Fruit fly (Drosophila melanogaster) whole organism, embryonic: ENCODE measurements around the gene ash1.

Experiments
- B-H1 ChIP-seq: fragments of 200-800 bp; sonication (Bioruptor generic); IDR thresholded peaks from 3 replicates; pipeline ENCODE4 v1.3.6; 2022; ENCODE audit warnings: missing biosample characterization, missing genetic modification characterization
- B-H2 ChIP-seq: fragments of 200-800 bp; sonication (Bioruptor generic); optimal IDR thresholded peaks from 2 replicates; lab custom pipeline; 2018; ENCODE audit warnings: missing biosample characterization, mild to moderate bottlenecking, missing genetic modification characterization
- C15 ChIP-seq: fragments of 200-800 bp; sonication (Bioruptor generic); IDR thresholded peaks from 3 replicates; pipeline ENCODE4 v1.3.6; 2022; ENCODE audit warnings: missing biosample characterization, missing genetic modification characterization
- CG10321 ChIP-seq: fragments of 200-800 bp; sonication (Bioruptor generic); IDR thresholded peaks from 2 replicates; pipeline ENCODE4 v1.3.6; 2022; ENCODE audit warnings: missing biosample characterization, missing genetic modification characterization
- CG11093 ChIP-seq: fragments of 200-800 bp; sonication (Bioruptor generic); IDR thresholded peaks from 3 replicates; pipeline ENCODE4 v1.3.6; 2022; ENCODE audit warnings: missing biosample characterization, missing genetic modification characterization
- CG12071 ChIP-seq: fragments of 200-800 bp; sonication (Bioruptor generic); optimal IDR thresholded peaks from 3 replicates; lab custom pipeline; 2018; ENCODE audit warnings: missing biosample characterization, mild to moderate bottlenecking, missing genetic modification characterization
- CG12104 ChIP-seq: fragments of 200-800 bp; sonication (Bioruptor generic); optimal IDR thresholded peaks from 3 replicates; lab custom pipeline; 2016; ENCODE audit warnings: missing biosample characterization, missing genetic modification characterization
- CG13624 ChIP-seq: fragments of 200-800 bp; sonication (Bioruptor generic); optimal IDR thresholded peaks from 2 replicates; lab custom pipeline; 2016; ENCODE audit warnings: missing biosample characterization, missing genetic modification characterization
- CG13894 ChIP-seq: fragments of 200-800 bp; sonication (Bioruptor generic); optimal IDR thresholded peaks from 3 replicates; lab custom pipeline; 2018; ENCODE audit warnings: missing biosample characterization, mild to moderate bottlenecking, missing genetic modification characterization, moderate library complexity
- CG15514 ChIP-seq: fragments of 200-800 bp; sonication (Bioruptor generic); optimal IDR thresholded peaks from 3 replicates; lab custom pipeline; 2017; ENCODE audit warnings: missing biosample characterization, missing genetic modification characterization, mild to moderate bottlenecking, moderate library complexity, missing genetic modification reagents
- CG15601 ChIP-seq: fragments of 200-800 bp; sonication (Bioruptor generic); optimal IDR thresholded peaks from 3 replicates; lab custom pipeline; 2019; ENCODE audit warnings: missing biosample characterization, mild to moderate bottlenecking, missing genetic modification characterization, moderate library complexity
- CG15696 ChIP-seq: fragments of 200-800 bp; sonication (Bioruptor generic); optimal IDR thresholded peaks from 2 replicates; lab custom pipeline; 2019; ENCODE audit warnings: missing biosample characterization, mild to moderate bottlenecking, missing genetic modification characterization, moderate library complexity
- CG3065 ChIP-seq: fragments of 200-800 bp; sonication (Bioruptor generic); optimal IDR thresholded peaks from 2 replicates; lab custom pipeline; 2016; ENCODE audit warnings: missing biosample characterization, missing genetic modification characterization
- CG31365 ChIP-seq: fragments of 200-800 bp; sonication (Bioruptor generic); optimal IDR thresholded peaks from 2 replicates; lab custom pipeline; 2018; ENCODE audit warnings: missing biosample characterization, mild to moderate bottlenecking, missing genetic modification characterization
- CG3407 ChIP-seq: fragments of 200-800 bp; sonication (Bioruptor generic); optimal IDR thresholded peaks from 2 replicates; lab custom pipeline; 2018; ENCODE audit warnings: missing biosample characterization, mild to moderate bottlenecking, missing genetic modification characterization
- CG4730 ChIP-seq: fragments of 200-800 bp; sonication (Bioruptor generic); IDR thresholded peaks from 2 replicates; pipeline ENCODE4 v1.3.6; 2022; ENCODE audit warnings: missing biosample characterization, missing genetic modification characterization
- CG6683 ChIP-seq: fragments of 200-800 bp; sonication (Bioruptor generic); optimal IDR thresholded peaks from 2 replicates; lab custom pipeline; 2017; ENCODE audit warnings: missing biosample characterization, mild to moderate bottlenecking, missing genetic modification characterization, missing genetic modification reagents
- CG7963 ChIP-seq: fragments of 200-800 bp; sonication (Bioruptor generic); IDR thresholded peaks from 3 replicates; pipeline ENCODE4 v1.3.6; 2022; ENCODE audit warnings: missing biosample characterization, missing genetic modification characterization; ENCODE audit not compliant: partially characterized antibody
- CG8765 ChIP-seq: fragments of 200-800 bp; sonication (Bioruptor generic); IDR thresholded peaks from 2 replicates; pipeline ENCODE4 v1.3.6; 2022; ENCODE audit warnings: missing biosample characterization, missing genetic modification characterization
- CG9876 ChIP-seq: fragments of 200-800 bp; sonication (Bioruptor generic); optimal IDR thresholded peaks from 2 replicates; lab custom pipeline; 2016; ENCODE audit warnings: missing biosample characterization, missing genetic modification characterization
- Ets97D ChIP-seq: fragments of 200-800 bp; sonication (Bioruptor generic); optimal IDR thresholded peaks from 3 replicates; lab custom pipeline; 2016; ENCODE audit warnings: missing biosample characterization, missing genetic modification characterization
- Gug ChIP-seq: fragments of 200-800 bp; sonication (Bioruptor generic); IDR thresholded peaks from 4 replicates; pipeline ENCODE4 v1.3.6; 2022; ENCODE audit warnings: missing biosample characterization, missing genetic modification characterization
- Mes4 ChIP-seq: fragments of 200-800 bp; sonication (Bioruptor generic); optimal IDR thresholded peaks from 2 replicates; lab custom pipeline; 2016; ENCODE audit warnings: missing biosample characterization, missing genetic modification characterization
- NC2β ChIP-seq: fragments of 200-800 bp; sonication (Bioruptor generic); optimal IDR thresholded peaks from 2 replicates; lab custom pipeline; 2016; ENCODE audit warnings: missing biosample characterization, missing genetic modification characterization
- Poxn ChIP-seq: fragments of 200-800 bp; sonication (Bioruptor generic); IDR thresholded peaks from 2 replicates; pipeline ENCODE4 v1.3.6; 2022; ENCODE audit warnings: missing biosample characterization, missing genetic modification characterization
- Sox100B ChIP-seq: fragments of 200-800 bp; sonication (Bioruptor generic); optimal IDR thresholded peaks from 3 replicates; lab custom pipeline; 2018; ENCODE audit warnings: missing biosample characterization, mild to moderate bottlenecking, missing genetic modification characterization
- Sox102F ChIP-seq: fragments of 200-800 bp; sonication (Bioruptor generic); optimal IDR thresholded peaks from 2 replicates; lab custom pipeline; 2018; ENCODE audit warnings: missing biosample characterization, mild to moderate bottlenecking, missing genetic modification characterization, moderate library complexity
- Sry-β ChIP-seq: fragments of 200-800 bp; sonication (Bioruptor generic); optimal IDR thresholded peaks from 2 replicates; lab custom pipeline; 2018; ENCODE audit warnings: missing biosample characterization, mild to moderate bottlenecking, missing genetic modification characterization, moderate library complexity
- Ssrp ChIP-seq: fragments of 200-800 bp; sonication (Bioruptor generic); optimal IDR thresholded peaks from 2 replicates; lab custom pipeline; 2018; ENCODE audit warnings: missing biosample characterization, mild to moderate bottlenecking, missing genetic modification characterization, moderate library complexity
- Taf1 ChIP-seq: fragments of 200-800 bp; sonication (Bioruptor generic); IDR thresholded peaks from 2 replicates; pipeline ENCODE4 v1.3.6; 2022; ENCODE audit warnings: missing biosample characterization, missing genetic modification characterization
- ac ChIP-seq: fragments of 200-800 bp; sonication (Bioruptor generic); optimal IDR thresholded peaks from 3 replicates; lab custom pipeline; 2017; ENCODE audit warnings: missing biosample characterization, mild to moderate bottlenecking, missing genetic modification characterization
- bbx ChIP-seq: fragments of 200-800 bp; sonication (Bioruptor generic); IDR thresholded peaks from 2 replicates; pipeline ENCODE4 v1.3.6; 2022; ENCODE audit warnings: missing biosample characterization, missing genetic modification characterization; ENCODE audit not compliant: partially characterized antibody
- br ChIP-seq: fragments of >200 bp; optimal IDR thresholded peaks from 2 replicates; lab custom pipeline; 2017
- cas ChIP-seq: fragments of 200-800 bp; sonication (Bioruptor generic); IDR thresholded peaks from 2 replicates; pipeline ENCODE4 v1.3.6; 2022; ENCODE audit warnings: missing biosample characterization, missing genetic modification characterization
- caup ChIP-seq: fragments of 200-800 bp; sonication (Bioruptor generic); optimal IDR thresholded peaks from 3 replicates; lab custom pipeline; 2017; ENCODE audit warnings: missing biosample characterization, mild to moderate bottlenecking, missing genetic modification characterization, moderate library complexity; ENCODE audit not compliant: severe bottlenecking
- chinmo ChIP-seq: fragments of 200-800 bp; sonication (Bioruptor generic); IDR thresholded peaks from 4 replicates; pipeline ENCODE4 v1.3.6; 2022; ENCODE audit warnings: missing biosample characterization, missing genetic modification characterization; ENCODE audit not compliant: partially characterized antibody
- crc ChIP-seq: fragments of 200-800 bp; sonication (Bioruptor generic); optimal IDR thresholded peaks from 2 replicates; lab custom pipeline; 2016; ENCODE audit warnings: missing biosample characterization, missing genetic modification characterization
- dysf ChIP-seq: fragments of 200-800 bp; sonication (Bioruptor generic); IDR thresholded peaks from 3 replicates; pipeline ENCODE4 v1.3.6; 2022; ENCODE audit warnings: missing biosample characterization, missing genetic modification characterization
- ewg ChIP-seq: fragments of 200-800 bp; sonication (Bioruptor generic); optimal IDR thresholded peaks from 3 replicates; lab custom pipeline; 2017; ENCODE audit warnings: mild to moderate bottlenecking, missing biosample characterization, missing genetic modification reagents, missing genetic modification characterization
- fru ChIP-seq: fragments of >200 bp; optimal IDR thresholded peaks from 2 replicates; lab custom pipeline; 2017
- nerfin-2 ChIP-seq: fragments of 200-800 bp; sonication (Bioruptor generic); IDR thresholded peaks from 2 replicates; pipeline ENCODE4 v1.3.6; 2022; ENCODE audit warnings: missing biosample characterization, missing genetic modification characterization; ENCODE audit not compliant: partially characterized antibody
- nmo ChIP-seq: fragments of 200-800 bp; sonication (Bioruptor generic); optimal IDR thresholded peaks from 2 replicates; lab custom pipeline; 2018; ENCODE audit warnings: missing biosample characterization, mild to moderate bottlenecking, missing genetic modification characterization, moderate library complexity
- sima ChIP-seq: fragments of 200-800 bp; sonication (Bioruptor generic); optimal IDR thresholded peaks from 2 replicates; lab custom pipeline; 2016; ENCODE audit warnings: missing biosample characterization, missing genetic modification characterization
- sna ChIP-seq: fragments of 200-800 bp; sonication (Bioruptor generic); IDR thresholded peaks from 2 replicates; pipeline ENCODE4 v1.3.6; 2022; ENCODE audit warnings: missing biosample characterization, missing genetic modification characterization; ENCODE audit not compliant: partially characterized antibody
- sr ChIP-seq: fragments of 200-800 bp; sonication (Bioruptor generic); IDR thresholded peaks from 3 replicates; pipeline ENCODE4 v1.3.6; 2022; ENCODE audit warnings: missing biosample characterization, missing genetic modification characterization
- stwl ChIP-seq: fragments of 200-800 bp; sonication (Bioruptor generic); optimal IDR thresholded peaks from 3 replicates; lab custom pipeline; 2018; ENCODE audit warnings: missing biosample characterization, mild to moderate bottlenecking, missing genetic modification characterization, moderate library complexity
- tio ChIP-seq: fragments of 200-800 bp; sonication (Bioruptor generic); optimal IDR thresholded peaks from 2 replicates; lab custom pipeline; 2017; ENCODE audit warnings: missing biosample characterization, missing genetic modification characterization, inconsistent platforms
- tna ChIP-seq: fragments of 200-800 bp; sonication (Bioruptor generic); IDR thresholded peaks from 2 replicates; pipeline ENCODE4 v1.3.6; 2022; ENCODE audit warnings: missing biosample characterization, missing genetic modification characterization; ENCODE audit not compliant: partially characterized antibody
- trem ChIP-seq: fragments of 200-800 bp; optimal IDR thresholded peaks from 3 replicates; lab custom pipeline; 2019; ENCODE audit warnings: missing biosample characterization, mild to moderate bottlenecking, missing genetic modification characterization, moderate library complexity

Gene ash1

dm6 chr3L:19598369-19599148, at the start of gene ash1, which contains the start of gene Taf6 (continued):
- TF ChIP-seq Poxn (GFP tag; lab: Robert Waterston, UW) = no peak
- no peak for TF ChIP-seq sr
- no peak for TF ChIP-seq CG11093
- peak; percentile 20 for TF ChIP-seq Ets97D (GFP tag; lab: Kevin White, UChicago)
- TF ChIP-seq cas (GFP tag; lab: Robert Waterston, UW) = no peak
- no peak; the same call in 1 of the 2 replicates for TF ChIP-seq sna (GFP tag; lab: Robert Waterston, UW)
- TF ChIP-seq CG7963 (GFP tag; lab: Robert Waterston, UW) = peak; percentile 49; the same call in 1 of the 3 replicates
- no peak for TF ChIP-seq crc (GFP tag; lab: Kevin White, UChicago)
- TF ChIP-seq br (lab: Kevin White, UChicago) = no peak
- TF ChIP-seq CG10321 (GFP tag; lab: Robert Waterston, UW) = no peak
- TF ChIP-seq fru (lab: Kevin White, UChicago) = no peak
- TF ChIP-seq CG4730 (GFP tag; lab: Robert Waterston, UW) = no peak
- TF ChIP-seq Sox100B = no peak
- TF ChIP-seq Sox102F (GFP tag; lab: Kevin White, UChicago) = no peak
- TF ChIP-seq tna (GFP tag; lab: Robert Waterston, UW) = no peak; the same call in 1 of the 2 replicates
- no peak for TF ChIP-seq caup
- no peak for TF ChIP-seq CG13894 (tag; lab: Kevin White, UChicago)
- TF ChIP-seq C15 = no peak
- TF ChIP-seq CG12071 (GFP tag; lab: Kevin White, UChicago) = no peak
- no peak for TF ChIP-seq ewg (GFP tag; lab: Kevin White, UChicago)
- no peak for TF ChIP-seq sima (GFP tag; lab: Kevin White, UChicago)
- no peak for TF ChIP-seq B-H2 (GFP tag; lab: Kevin White, UChicago)
- no peak for TF ChIP-seq ac (GFP tag; lab: Kevin White, UChicago)
- TF ChIP-seq CG31365 (tag; lab: Kevin White, UChicago) = no peak
- peak; percentile 75 for TF ChIP-seq stwl (tag; lab: Kevin White, UChicago)
- TF ChIP-seq CG3065 (GFP tag; lab: Kevin White, UChicago) = no peak
- TF ChIP-seq Gug (GFP tag; lab: Robert Waterston, UW) = no peak
- TF ChIP-seq CG15601 = peak; percentile 59
- TF ChIP-seq CG13624 (GFP tag; lab: Kevin White, UChicago) = no peak
- TF ChIP-seq B-H1 (GFP tag; lab: Robert Waterston, UW) = no peak
- no peak for TF ChIP-seq nerfin-2 (GFP tag; lab: Robert Waterston, UW)
- TF ChIP-seq CG15514 (GFP tag; lab: Kevin White, UChicago) = peak; percentile 25
- TF ChIP-seq Mes4 = no peak
- peak; percentile 86 for TF ChIP-seq Sry-β (GFP tag; lab: Kevin White, UChicago)
- TF ChIP-seq CG3407 = no peak
- TF ChIP-seq nmo (GFP tag; lab: Kevin White, UChicago) = peak; percentile 85
- no peak for TF ChIP-seq CG12104
- no peak for TF ChIP-seq CG15696 (tag; lab: Kevin White, UChicago)
- TF ChIP-seq trem (tag; lab: Kevin White, UChicago) = peak; percentile 78
- TF ChIP-seq bbx = 0 out of 2 replicates have a peak, but pooled peaks have one; percentile 20
- TF ChIP-seq NC2β (GFP tag; lab: Kevin White, UChicago) = no peak
- 0 out of 4 replicates have a peak, but pooled peaks have one; percentile 11 for TF ChIP-seq chinmo
- TF ChIP-seq dysf (GFP tag; lab: Robert Waterston, UW) = no peak
- TF ChIP-seq CG6683 (GFP tag; lab: Kevin White, UChicago) = no peak
- no peak for TF ChIP-seq Ssrp
- no peak for TF ChIP-seq tio (GFP tag; lab: Kevin White, UChicago)
- TF ChIP-seq Taf1 = no peak
- TF ChIP-seq CG9876 (GFP tag; lab: Kevin White, UChicago) = no peak
- TF ChIP-seq CG8765 (GFP tag; lab: Robert Waterston, UW) = no peak
